Worm (Caenorhabditis elegans) whole organism, L1 larva: ENCODE measurements around the gene F46C5.7.

Experiments used
- C04F5.9 ChIP-seq: sonication (generic microtip); optimal IDR thresholded peaks from 2 replicates; lab custom pipeline; 2016; ENCODE audit warnings: missing genetic modification characterization, missing compliant biosample characterization
- F16B12.6 ChIP-seq: fragments of 150-350 bp; optimal IDR thresholded peaks from 2 replicates; lab custom pipeline; 2014; ENCODE audit warnings: missing biosample characterization, missing genetic modification characterization
- Y116A8C.19 ChIP-seq: sonication (generic microtip); optimal IDR thresholded peaks from 2 replicates; lab custom pipeline; 2016; ENCODE audit warnings: missing compliant biosample characterization, missing genetic modification characterization, borderline replicate concordance
- aha-1 ChIP-seq: fragments of 150-350 bp; optimal IDR thresholded peaks from 2 replicates; lab custom pipeline; 2014; ENCODE audit warnings: missing biosample characterization, missing genetic modification characterization
- alr-1 ChIP-seq: fragments of 200-800 bp; sonication (Bioruptor generic); optimal IDR thresholded peaks from 2 replicates; lab custom pipeline; 2018; ENCODE audit warnings: borderline replicate concordance, mild to moderate bottlenecking, missing genetic modification characterization, missing compliant biosample characterization
- ama-1 ChIP-seq: fragments of 150-350 bp; optimal IDR thresholded peaks from 2 replicates; lab custom pipeline; 2014
- blmp-1 ChIP-seq: fragments of 150-350 bp; optimal IDR thresholded peaks from 2 replicates; lab custom pipeline; 2014; ENCODE audit warnings: missing biosample characterization, missing genetic modification characterization
- ceh-82 ChIP-seq, 3 experiments: fragments of 150-350 bp in 1 of 3; sonication (generic microtip) in 2 of 3; optimal IDR thresholded peaks; 2 replicates each; lab custom pipeline; 2014 to 2017; ENCODE audit warnings: missing biosample characterization in 3 of 3, missing genetic modification characterization in 3 of 3
- dpl-1 ChIP-seq, 3 experiments: fragments of 150-350 bp in 2 of 3; sonication (generic microtip) in 1 of 3; optimal IDR thresholded peaks; 2 replicates each; lab custom pipeline; 2014 to 2017; ENCODE audit warnings: missing biosample characterization in 3 of 3, missing genetic modification characterization in 3 of 3, missing genetic modification reagents in 3 of 3
- dsc-1 ChIP-seq: sonication (generic microtip); optimal IDR thresholded peaks from 2 replicates; lab custom pipeline; 2016; ENCODE audit warnings: mild to moderate bottlenecking, missing genetic modification characterization, missing compliant biosample characterization
- efl-1 ChIP-seq, 4 experiments: fragments of 150-350 bp; optimal IDR thresholded peaks in 3 of 4; peaks in 1 of 4; 1 replicate in 1 of 4; 2 replicates in 3 of 4; lab custom pipeline; 2014; ENCODE audit warnings: missing biosample characterization in 2 of 4, missing genetic modification characterization in 2 of 4, missing genetic modification reagents in 2 of 4
- efl-3 ChIP-seq: fragments of 200-800 bp; sonication (Bioruptor generic); optimal IDR thresholded peaks from 2 replicates; lab custom pipeline; 2018; ENCODE audit warnings: mild to moderate bottlenecking, missing genetic modification characterization, missing compliant biosample characterization
- egl-27 ChIP-seq, 2 experiments: fragments of 150-350 bp in 1 of 2; sonication (generic microtip); optimal IDR thresholded peaks; 3 replicates each; lab custom pipeline; 2017 to 2018; ENCODE audit warnings: missing biosample characterization in 2 of 2, missing genetic modification characterization in 2 of 2, missing genetic modification reagents in 2 of 2
- elt-2 ChIP-seq: sonication (generic microtip); optimal IDR thresholded peaks from 2 replicates; lab custom pipeline; 2016; ENCODE audit warnings: missing genetic modification characterization, mild to moderate bottlenecking, inconsistent platforms, missing compliant biosample characterization, missing genetic modification reagents
- elt-3 ChIP-seq, 6 experiments: fragments of 150-350 bp in 1 of 6; sonication (generic microtip); optimal IDR thresholded peaks; 2 replicates each; lab custom pipeline; 2017 to 2018; ENCODE audit warnings: missing biosample characterization in 6 of 6, missing genetic modification characterization in 6 of 6, inconsistent platforms in 1 of 6
- fkh-10 ChIP-seq: sonication (generic microtip); optimal IDR thresholded peaks from 2 replicates; lab custom pipeline; 2017; ENCODE audit warnings: missing biosample characterization, missing genetic modification reagents, missing genetic modification characterization
- fkh-4 ChIP-seq: sonication (generic microtip); optimal IDR thresholded peaks from 2 replicates; lab custom pipeline; 2016; ENCODE audit warnings: missing compliant biosample characterization, missing genetic modification characterization, borderline replicate concordance
- grh-1 ChIP-seq: fragments of 200-800 bp; sonication (Bioruptor generic); IDR thresholded peaks from 2 replicates; pipeline ENCODE4 v1.3.6; 2022; ENCODE audit warnings: missing genetic modification reagents, missing genetic modification characterization, missing compliant biosample characterization
- hlh-17 ChIP-seq: fragments of 200-800 bp; sonication (Bioruptor generic); optimal IDR thresholded peaks from 2 replicates; lab custom pipeline; 2018; ENCODE audit warnings: missing genetic modification characterization, mild to moderate bottlenecking, missing compliant biosample characterization, moderate library complexity, borderline replicate concordance
- hpl-2 ChIP-seq: fragments of 150-350 bp; optimal IDR thresholded peaks from 2 replicates; lab custom pipeline; 2014; ENCODE audit warnings: missing biosample characterization, missing genetic modification reagents, missing genetic modification characterization
- jun-1 ChIP-seq: fragments of 150-350 bp; optimal IDR thresholded peaks from 2 replicates; lab custom pipeline; 2014; ENCODE audit warnings: missing biosample characterization, missing genetic modification reagents, missing genetic modification characterization
- lin-13 ChIP-seq: fragments of 150-350 bp; optimal IDR thresholded peaks from 2 replicates; lab custom pipeline; 2014; ENCODE audit warnings: missing biosample characterization, missing genetic modification reagents, missing genetic modification characterization
- lin-39 ChIP-seq: fragments of 150-350 bp; optimal IDR thresholded peaks from 2 replicates; lab custom pipeline; 2014; ENCODE audit warnings: missing biosample characterization, missing genetic modification reagents, missing genetic modification characterization
- lir-3 ChIP-seq: sonication (generic microtip); optimal IDR thresholded peaks from 2 replicates; lab custom pipeline; 2016; ENCODE audit warnings: mild to moderate bottlenecking, missing genetic modification characterization, moderate library complexity, missing compliant biosample characterization; ENCODE audit not compliant: poor library complexity
- mab-9 ChIP-seq: fragments of 200-800 bp; sonication (Bioruptor generic); IDR thresholded peaks from 2 replicates; pipeline ENCODE4 v1.3.6; 2022; ENCODE audit warnings: missing genetic modification reagents, missing genetic modification characterization, missing compliant biosample characterization
- mef-2 ChIP-seq: fragments of 150-350 bp; optimal IDR thresholded peaks from 2 replicates; lab custom pipeline; 2014; ENCODE audit warnings: missing biosample characterization, missing genetic modification characterization
- mep-1 ChIP-seq: fragments of 150-350 bp; optimal IDR thresholded peaks from 2 replicates; lab custom pipeline; 2014; ENCODE audit warnings: missing biosample characterization, missing genetic modification characterization
- nhr-12 ChIP-seq: sonication (generic microtip); optimal IDR thresholded peaks from 2 replicates; lab custom pipeline; 2017; ENCODE audit warnings: missing biosample characterization, missing genetic modification characterization
- nhr-20 ChIP-seq: sonication (generic microtip); optimal IDR thresholded peaks from 2 replicates; lab custom pipeline; 2016; ENCODE audit warnings: mild to moderate bottlenecking, missing genetic modification characterization, missing compliant biosample characterization
- nhr-47 ChIP-seq: sonication (generic microtip); optimal IDR thresholded peaks from 2 replicates; lab custom pipeline; 2016; ENCODE audit warnings: mild to moderate bottlenecking, missing genetic modification characterization, moderate library complexity, missing compliant biosample characterization
- nhr-76 ChIP-seq: sonication (generic microtip); optimal IDR thresholded peaks from 2 replicates; lab custom pipeline; 2017; ENCODE audit warnings: missing biosample characterization, missing genetic modification characterization
- nhr-77 ChIP-seq: fragments of 150-350 bp; optimal IDR thresholded peaks from 2 replicates; lab custom pipeline; 2014; ENCODE audit warnings: missing biosample characterization, missing genetic modification characterization
- nhr-90 ChIP-seq: sonication (generic microtip); optimal IDR thresholded peaks from 2 replicates; lab custom pipeline; 2016; ENCODE audit warnings: mild to moderate bottlenecking, missing genetic modification characterization, missing compliant biosample characterization; ENCODE audit not compliant: poor library complexity
- pax-3 ChIP-seq: fragments of 200-800 bp; sonication (Bioruptor generic); optimal IDR thresholded peaks from 2 replicates; lab custom pipeline; 2018; ENCODE audit warnings: mild to moderate bottlenecking, missing genetic modification characterization, moderate library complexity, missing compliant biosample characterization
- rnt-1 ChIP-seq: sonication (generic microtip); optimal IDR thresholded peaks from 2 replicates; lab custom pipeline; 2016; ENCODE audit warnings: mild to moderate bottlenecking, missing genetic modification characterization, moderate library complexity, missing compliant biosample characterization
- skn-1 ChIP-seq: fragments of 150-350 bp; optimal IDR thresholded peaks from 2 replicates; lab custom pipeline; 2014; ENCODE audit warnings: missing biosample characterization, missing genetic modification characterization
- snu-23 ChIP-seq: sonication (generic microtip); optimal IDR thresholded peaks from 2 replicates; lab custom pipeline; 2016; ENCODE audit warnings: missing genetic modification characterization, missing compliant biosample characterization
- sup-37 ChIP-seq: fragments of 200-800 bp; sonication (Bioruptor generic); optimal IDR thresholded peaks from 2 replicates; lab custom pipeline; 2018; ENCODE audit warnings: mild to moderate bottlenecking, missing genetic modification characterization, missing compliant biosample characterization
- tbx-2 ChIP-seq: sonication (generic microtip); optimal IDR thresholded peaks from 2 replicates; lab custom pipeline; 2016; ENCODE audit warnings: missing genetic modification characterization, missing compliant biosample characterization
- unc-130 ChIP-seq: fragments of 150-350 bp; optimal IDR thresholded peaks from 2 replicates; lab custom pipeline; 2017; ENCODE audit warnings: missing biosample characterization, missing genetic modification characterization, inconsistent platforms
- unc-30 ChIP-seq: sonication (generic microtip); optimal IDR thresholded peaks from 2 replicates; lab custom pipeline; 2017; ENCODE audit warnings: missing biosample characterization, missing genetic modification characterization
- unc-86 ChIP-seq: sonication (generic microtip); optimal IDR thresholded peaks from 2 replicates; lab custom pipeline; 2016; ENCODE audit warnings: missing genetic modification characterization, missing compliant biosample characterization
- zag-1 ChIP-seq: fragments of 150-350 bp; optimal IDR thresholded peaks from 2 replicates; lab custom pipeline; 2014; ENCODE audit warnings: missing biosample characterization, missing genetic modification characterization
- zip-4 ChIP-seq: fragments of 200-800 bp; sonication (Bioruptor generic); optimal IDR thresholded peaks from 2 replicates; lab custom pipeline; 2018; ENCODE audit warnings: mild to moderate bottlenecking, missing genetic modification characterization, moderate library complexity, missing compliant biosample characterization
- ztf-11 ChIP-seq, 2 experiments: sonication (generic microtip); optimal IDR thresholded peaks; 2 replicates each; lab custom pipeline; 2016 to 2017; ENCODE audit warnings: missing genetic modification characterization in 2 of 2, missing biosample characterization in 1 of 2, missing compliant biosample characterization in 1 of 2

The F46C5.7 gene

DNA sequence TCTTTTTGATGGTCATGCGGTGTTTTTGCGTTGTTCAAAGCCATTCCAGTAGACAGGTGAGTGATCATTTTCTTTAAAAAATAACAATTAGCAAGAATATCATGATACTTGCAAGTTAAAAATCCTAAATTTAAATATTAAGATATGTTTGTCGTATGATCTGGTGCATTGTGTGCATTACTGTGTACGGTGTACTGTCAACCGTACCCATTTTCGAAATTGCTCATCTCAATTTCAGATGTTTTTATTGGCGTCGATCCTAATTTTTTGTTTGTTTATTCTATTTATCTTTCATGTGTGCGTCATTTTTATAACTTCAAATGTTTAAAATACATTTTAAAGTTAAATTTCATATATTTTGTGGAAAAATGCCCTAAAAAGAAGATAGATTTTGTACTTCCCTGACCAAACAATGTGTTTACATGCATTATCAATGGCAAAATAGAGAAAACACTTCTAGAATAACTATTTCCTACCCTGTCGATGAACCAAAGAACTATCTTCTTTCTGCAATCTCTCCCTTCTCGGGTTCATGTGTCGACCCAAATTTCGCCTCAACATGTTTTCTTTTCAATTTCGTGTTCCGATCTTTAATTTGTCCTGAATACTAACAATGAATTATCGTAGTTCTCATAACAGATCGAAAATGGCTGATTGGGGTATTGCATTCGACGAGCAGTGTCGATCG, 45.3 kb downstream of the F46C5.7 start, which contains the start of the genes T07D4.5 and ddx-19 (continued):
- TF ChIP-seq ztf-11 (tag; optimal IDR thresholded peaks at IDR 0.05; lab: Kevin White, UChicago), result no peak
- peak; percentile 55 for TF ChIP-seq nhr-20 (tag; lab: Kevin White, UChicago)
- no peak for TF ChIP-seq aha-1 (tag; lab: Kevin White, UChicago)
- TF ChIP-seq Y116A8C.19 (tag; lab: Kevin White, UChicago), result no peak
- TF ChIP-seq nhr-77 (tag; lab: Kevin White, UChicago), result no peak
- TF ChIP-seq tbx-2, result peak; percentile 22
- peak; percentile 9 for TF ChIP-seq skn-1 (tag; lab: Kevin White, UChicago)
- no peak for TF ChIP-seq elt-2
- TF ChIP-seq zip-4, result no peak
- peak; percentile 87 for TF ChIP-seq F16B12.6
- no peak for TF ChIP-seq fkh-10
- no peak for TF ChIP-seq efl-3
- no peak for TF ChIP-seq unc-86 (tag; lab: Kevin White, UChicago)
- peak; percentile 31 for TF ChIP-seq nhr-90 (tag; lab: Kevin White, UChicago)
- TF ChIP-seq efl-1 (optimal IDR thresholded peaks at IDR 0.05; lab: Kevin White, UChicago), result peak; percentile 56 to 66
- TF ChIP-seq efl-1 (GFP tag; optimal IDR thresholded peaks at IDR 0.05 in 1 of 2; lab: Kevin White, UChicago), result peak; percentile 65 to 95
- no peak for TF ChIP-seq hpl-2
- TF ChIP-seq zag-1 (tag; lab: Kevin White, UChicago), result no peak
- no peak for TF ChIP-seq C04F5.9
- no peak for TF ChIP-seq egl-27 (tag; optimal IDR thresholded peaks at IDR 0.05; lab: Kevin White, UChicago)
- TF ChIP-seq grh-1 (GFP tag; lab: Robert Waterston, UW), result no peak
- TF ChIP-seq nhr-47 (tag; lab: Kevin White, UChicago), result peak; percentile 41
- TF ChIP-seq fkh-4 (tag; lab: Kevin White, UChicago), result no peak
- TF ChIP-seq lir-3 (tag; lab: Kevin White, UChicago), result no peak
- peak; percentile 7 for TF ChIP-seq rnt-1 (tag; lab: Kevin White, UChicago)
- TF ChIP-seq alr-1, result no peak
- no peak for TF ChIP-seq mep-1 (tag; lab: Kevin White, UChicago)
- TF ChIP-seq dsc-1 (tag; lab: Kevin White, UChicago), result no peak
- no peak for TF ChIP-seq nhr-12
- peak; percentile 83 for TF ChIP-seq unc-130 (tag; lab: Kevin White, UChicago)
- no peak for TF ChIP-seq mab-9 (GFP tag; lab: Robert Waterston, UW)
- TF ChIP-seq ama-1 (lab: Kevin White, UChicago), result no peak
- peak; percentile 65 for TF ChIP-seq snu-23
- no peak for TF ChIP-seq jun-1 (tag; lab: Kevin White, UChicago)
- TF ChIP-seq blmp-1, result no peak
- TF ChIP-seq lin-39 (tag; lab: Kevin White, UChicago), result no peak
- peak in 1 of 3 experiments; percentile 15 for TF ChIP-seq ceh-82 (tag; optimal IDR thresholded peaks at IDR 0.05; lab: Kevin White, UChicago)
- TF ChIP-seq elt-3 (tag; optimal IDR thresholded peaks at IDR 0.05; lab: Kevin White, UChicago), result no peak
- no peak for TF ChIP-seq sup-37 (GFP tag; lab: Kevin White, UChicago)
- no peak for TF ChIP-seq hlh-17
- no peak for TF ChIP-seq pax-3 (tag; lab: Kevin White, UChicago)
- no peak for TF ChIP-seq nhr-76 (tag; lab: Kevin White, UChicago)
- TF ChIP-seq lin-13 (GFP tag; lab: Kevin White, UChicago), result no peak
- no peak for TF ChIP-seq mef-2 (tag; lab: Kevin White, UChicago)
- TF ChIP-seq unc-30 (tag; lab: Kevin White, UChicago), result no peak
- TF ChIP-seq dpl-1 (GFP tag; optimal IDR thresholded peaks at IDR 0.05; lab: Kevin White, UChicago), result peak; percentile 45 to 71 (median 47)
